Fruit fly (Drosophila melanogaster): ENCODE data around the gene CG17141.

CG17141 gene

dm6 chr3R:22780135-22780534 lies 32.7 kb upstream of the CG17141 start (continued):
- no peak for TF ChIP-seq Chrac-16 (GFP tag; optimal IDR thresholded peaks at IDR 0.05)
- TF ChIP-seq CG4730 (GFP tag; IDR thresholded peaks at IDR 0.05) = no peak
- TF ChIP-seq Mes4 (GFP tag; optimal IDR thresholded peaks at IDR 0.05) = no peak
- peak; percentile 55 for TF ChIP-seq sens (GFP tag)
- peak; percentile 5 for TF ChIP-seq D19B (GFP tag; optimal IDR thresholded peaks at IDR 0.05)
- 0 out of 2 replicates have a peak, but pooled peaks have one; percentile 28 for TF ChIP-seq CG32532 (GFP tag; IDR thresholded peaks at IDR 0.05)
- no peak for TF ChIP-seq grn (GFP tag; optimal IDR thresholded peaks at IDR 0.05)
- TF ChIP-seq CG34224 (GFP tag; IDR thresholded peaks at IDR 0.05; ENCODE audit: partially characterized antibody) = no peak
- no peak for TF ChIP-seq fru (optimal IDR thresholded peaks at IDR 0.05)
- TF ChIP-seq wdn (GFP tag; IDR thresholded peaks at IDR 0.05) = no peak
- TF ChIP-seq Awh (GFP tag; IDR thresholded peaks at IDR 0.05) = 0 out of 2 replicates have a peak, but pooled peaks have one; percentile 37
- TF ChIP-seq ab (GFP tag; optimal IDR thresholded peaks at IDR 0.05) = no peak
- no peak for TF ChIP-seq CG17359 (tag; optimal IDR thresholded peaks at IDR 0.05)
- no peak for TF ChIP-seq CG2712 (tag; optimal IDR thresholded peaks at IDR 0.05)
- TF ChIP-seq CG10543 (GFP tag; optimal IDR thresholded peaks at IDR 0.05) = peak; percentile 3
- peak in 1 of 2 experiments; percentile 59 for TF ChIP-seq Hr78 (GFP tag; optimal IDR thresholded peaks at IDR 0.05)
- no peak for TF ChIP-seq croc (GFP tag; conservative IDR thresholded peaks at IDR 0.05)
- no peak for TF ChIP-seq run (tag; optimal IDR thresholded peaks at IDR 0.05)
- no peak for TF ChIP-seq CG11504 (tag; optimal IDR thresholded peaks at IDR 0.05)
- TF ChIP-seq vvl (GFP tag; IDR thresholded peaks at IDR 0.05) = peak; percentile 95
- TF ChIP-seq kni (GFP tag; optimal IDR thresholded peaks at IDR 0.05) = peak; percentile 89
- TF ChIP-seq crp (GFP tag; optimal IDR thresholded peaks at IDR 0.05) = peak in 1 of 2 experiments; percentile 12
- peak; percentile 73 for TF ChIP-seq CG6254 (GFP tag; optimal IDR thresholded peaks at IDR 0.05)

dm6 chr3R:22776457-22776856 lies 29.1 kb upstream of the CG17141 start:
- TF ChIP-seq CG34422 (GFP tag; IDR thresholded peaks at IDR 0.05) = no peak
- 0 out of 2 replicates have a peak, but pooled peaks have one; percentile 35 for TF ChIP-seq nerfin-2 (GFP tag; IDR thresholded peaks at IDR 0.05; ENCODE audit: partially characterized antibody)
- TF ChIP-seq dysf (GFP tag; IDR thresholded peaks at IDR 0.05) = no peak
- no peak for TF ChIP-seq sna (GFP tag; IDR thresholded peaks at IDR 0.05; ENCODE audit: partially characterized antibody)
- peak; percentile 55 for TF ChIP-seq CG15269 (tag; optimal IDR thresholded peaks at IDR 0.05)
- no peak for TF ChIP-seq CG18476 (GFP tag; optimal IDR thresholded peaks at IDR 0.05)
- TF ChIP-seq CrebB (tag; optimal IDR thresholded peaks at IDR 0.05) = no peak
- TF ChIP-seq psq (GFP tag; optimal IDR thresholded peaks at IDR 0.05) = no peak
- TF ChIP-seq C15 (GFP tag; IDR thresholded peaks at IDR 0.05) = no peak
- no peak for TF ChIP-seq Stat92E (GFP tag; optimal IDR thresholded peaks at IDR 0.05)
- TF ChIP-seq bcd (GFP tag; optimal IDR thresholded peaks at IDR 0.05) = no peak
- TF ChIP-seq mld (GFP tag; IDR thresholded peaks at IDR 0.05; ENCODE audit: partially characterized antibody) = 0 out of 3 replicates have a peak, but pooled peaks have one; percentile 25
- TF ChIP-seq CHES-1-like (GFP tag; optimal IDR thresholded peaks at IDR 0.05) = no peak
- TF ChIP-seq vvl (GFP tag; IDR thresholded peaks at IDR 0.05) = peak; percentile 63; the same call in 1 of the 2 replicates
- peak in 1 of 2 experiments; percentile 50 for TF ChIP-seq Pdp1 (GFP tag; optimal IDR thresholded peaks at IDR 0.05)
- no peak for TF ChIP-seq HmgD (GFP tag; optimal IDR thresholded peaks at IDR 0.05)
- TF ChIP-seq chinmo (GFP tag; IDR thresholded peaks at IDR 0.05; ENCODE audit: partially characterized antibody) = peak; percentile 88
- TF ChIP-seq Dip3 (GFP tag; optimal IDR thresholded peaks at IDR 0.05) = no peak
- no peak for TF ChIP-seq CG13424 (tag; optimal IDR thresholded peaks at IDR 0.05)
- no peak for TF ChIP-seq sug (tag; optimal IDR thresholded peaks at IDR 0.05)
- no peak for TF ChIP-seq zfh1 (GFP tag; IDR thresholded peaks at IDR 0.05)
- TF ChIP-seq dati (GFP tag; IDR thresholded peaks at IDR 0.05) = no peak
- no peak for TF ChIP-seq CG10565 (GFP tag; optimal IDR thresholded peaks at IDR 0.05)
- TF ChIP-seq sd (tag; optimal IDR thresholded peaks at IDR 0.05) = peak; percentile 72
- peak; percentile 70 for TF ChIP-seq CG12769 (tag; optimal IDR thresholded peaks at IDR 0.05)
- no peak for TF ChIP-seq Xbp1 (GFP tag; optimal IDR thresholded peaks at IDR 0.05)
- no peak for TF ChIP-seq bbx (GFP tag; IDR thresholded peaks at IDR 0.05; ENCODE audit: partially characterized antibody)
- TF ChIP-seq oc (tag; optimal IDR thresholded peaks at IDR 0.05) = peak; percentile 47
